Worm (Caenorhabditis elegans): Measurements from ENCODE around the gene F41B4.2.

The F41B4.2 gene

DNA sequence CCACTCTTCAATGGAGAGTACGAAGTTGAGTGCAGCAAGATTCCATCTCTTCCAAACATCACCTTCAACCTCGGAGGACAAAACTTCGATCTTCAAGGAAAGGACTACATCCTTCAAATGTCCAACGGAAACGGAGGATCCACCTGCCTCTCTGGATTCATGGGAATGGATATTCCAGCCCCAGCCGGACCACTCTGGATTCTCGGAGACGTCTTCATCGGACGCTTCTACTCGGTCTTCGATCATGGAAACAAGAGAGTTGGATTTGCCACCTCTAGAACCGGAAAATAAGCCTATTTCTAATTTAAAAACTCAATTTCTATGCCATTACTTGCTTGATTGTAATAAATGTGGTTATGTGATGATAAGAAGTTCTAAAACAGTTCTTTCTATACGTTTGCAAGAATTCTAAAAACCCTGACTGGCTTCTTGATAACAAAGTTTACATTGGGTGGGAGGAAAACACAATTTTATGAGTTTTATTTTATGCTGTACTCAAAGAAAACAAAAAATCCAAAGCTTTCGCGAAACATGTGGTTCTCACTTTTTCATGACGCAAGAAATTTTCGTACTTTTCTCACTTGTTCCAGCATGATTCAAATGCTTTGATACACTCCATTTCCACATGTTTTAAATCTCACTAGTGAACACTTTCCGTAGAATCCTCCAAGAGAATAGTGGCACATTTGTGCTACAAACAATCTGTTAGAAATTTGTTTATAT, 42.6 kb downstream of the F41B4.2 start:
- TF ChIP-seq sptf-1 (tag; optimal IDR thresholded peaks at IDR 0.05) (no peak), lin-14 (GFP tag; optimal IDR thresholded peaks at IDR 0.05) (no peak), lin-15B (tag; optimal IDR thresholded peaks at IDR 0.05) (no peak), aly-2 (tag; optimal IDR thresholded peaks at IDR 0.05) (peak; percentile 49), elt-2 (tag; optimal IDR thresholded peaks at IDR 0.05) (peak; percentile 70), aha-1 (tag; optimal IDR thresholded peaks at IDR 0.05) (no peak), efl-1 (optimal IDR thresholded peaks at IDR 0.05) (no peak), efl-1 (GFP tag; optimal IDR thresholded peaks at IDR 0.05 in 1 of 2) (no peak), C34B4.2 (tag; optimal IDR thresholded peaks at IDR 0.05) (no peak), dsc-1 (tag; optimal IDR thresholded peaks at IDR 0.05) (peak; percentile 88), tlp-1 (tag; optimal IDR thresholded peaks at IDR 0.05) (no peak), fkh-4 (tag; optimal IDR thresholded peaks at IDR 0.05; ENCODE audit: borderline replicate concordance) (peak; percentile 30), lsy-2 (tag; optimal IDR thresholded peaks at IDR 0.05) (peak in 1 of 2 experiments; percentile 6), lin-35 (GFP tag; optimal IDR thresholded peaks at IDR 0.05) (peak in 1 of 2 experiments; percentile 38), ceh-8 (GFP tag; optimal IDR thresholded peaks at IDR 0.05) (no peak), xbp-1 (tag; optimal IDR thresholded peaks at IDR 0.05) (no peak), nhr-71 (tag; optimal IDR thresholded peaks at IDR 0.05) (peak; percentile 27), nhr-28 (tag; optimal IDR thresholded peaks at IDR 0.05) (no peak)

DNA sequence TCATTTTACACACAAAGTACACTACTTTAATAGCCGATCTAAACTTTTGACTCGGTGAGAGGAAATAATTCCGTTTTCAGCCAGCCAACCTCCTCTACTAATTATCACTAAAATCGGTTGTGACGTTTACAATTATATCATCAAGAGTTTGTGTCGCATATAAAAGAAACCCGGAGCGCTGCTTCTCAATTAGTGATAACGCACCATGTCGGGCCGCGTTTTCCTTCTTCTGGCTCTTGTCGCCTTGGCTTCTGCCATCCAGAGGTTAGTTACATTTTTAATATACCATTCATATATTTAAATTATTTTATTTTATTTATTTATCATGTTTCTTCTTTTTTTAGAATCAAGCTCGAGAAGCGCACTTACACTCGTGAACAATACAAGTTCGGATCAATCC, 44.1 kb downstream of the F41B4.2 start, which contains the start of gene asp-3:
asp-3 (plus strand) TSS at position 79 of the 400 bp plus-strand sequence.
- no peak for TF ChIP-seq tbx-2 (tag; optimal IDR thresholded peaks at IDR 0.05)
- no peak for TF ChIP-seq lin-14 (GFP tag; optimal IDR thresholded peaks at IDR 0.05)
- TF ChIP-seq sox-4 (tag; optimal IDR thresholded peaks at IDR 0.05) = no peak
- no peak for TF ChIP-seq egl-13 (tag; optimal IDR thresholded peaks at IDR 0.05)
- peak in 1 of 2 experiments; percentile 21 for TF ChIP-seq lin-35 (GFP tag; optimal IDR thresholded peaks at IDR 0.05)
- no peak for TF ChIP-seq ama-1 (optimal IDR thresholded peaks at IDR 0.05)
- no peak for TF ChIP-seq mef-2 (tag; optimal IDR thresholded peaks at IDR 0.05)
- no peak for TF ChIP-seq elt-3 (tag; optimal IDR thresholded peaks at IDR 0.05)
- no peak for TF ChIP-seq nhr-84 (tag; optimal IDR thresholded peaks at IDR 0.05)
- no peak for TF ChIP-seq nhr-12 (tag; optimal IDR thresholded peaks at IDR 0.05)
- no peak for TF ChIP-seq nhr-90 (tag; optimal IDR thresholded peaks at IDR 0.05; ENCODE audit: poor library complexity)
- TF ChIP-seq fkh-8 (tag; optimal IDR thresholded peaks at IDR 0.05) = no peak
- peak; percentile 39 for TF ChIP-seq elt-2 (tag; optimal IDR thresholded peaks at IDR 0.05)
- TF ChIP-seq nhr-28 (tag; optimal IDR thresholded peaks at IDR 0.05) = no peak
- no peak for TF ChIP-seq skn-1 (tag; optimal IDR thresholded peaks at IDR 0.05)
- TF ChIP-seq nhr-71 (tag; optimal IDR thresholded peaks at IDR 0.05) = no peak
- no peak for TF ChIP-seq swsn-7 (tag; optimal IDR thresholded peaks at IDR 0.05)

DNA sequence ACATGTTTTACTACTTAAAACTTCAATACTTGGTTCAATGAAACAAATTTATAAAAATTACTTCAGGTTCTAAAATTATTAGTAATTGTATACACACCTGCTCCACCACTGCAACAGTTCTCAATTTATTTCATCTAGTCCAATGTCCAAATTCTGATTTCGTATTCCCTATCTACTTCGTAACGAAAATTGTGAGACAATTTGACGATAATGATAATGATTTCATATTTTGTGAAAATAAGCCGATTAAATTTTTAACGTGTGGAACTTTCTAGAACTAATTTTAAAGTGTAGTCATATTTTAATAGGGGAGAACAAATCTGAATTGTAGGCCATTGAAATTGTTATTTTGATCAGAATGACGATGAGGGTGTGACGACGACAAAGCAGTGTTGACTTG, 44.6 kb downstream of the F41B4.2 start:
- no peak for TF ChIP-seq efl-1 (optimal IDR thresholded peaks at IDR 0.05)
- peak in 1 of 2 experiments; percentile 89 for TF ChIP-seq efl-1 (GFP tag; optimal IDR thresholded peaks at IDR 0.05 in 1 of 2)
- no peak for TF ChIP-seq lsy-2 (tag; optimal IDR thresholded peaks at IDR 0.05)

DNA sequence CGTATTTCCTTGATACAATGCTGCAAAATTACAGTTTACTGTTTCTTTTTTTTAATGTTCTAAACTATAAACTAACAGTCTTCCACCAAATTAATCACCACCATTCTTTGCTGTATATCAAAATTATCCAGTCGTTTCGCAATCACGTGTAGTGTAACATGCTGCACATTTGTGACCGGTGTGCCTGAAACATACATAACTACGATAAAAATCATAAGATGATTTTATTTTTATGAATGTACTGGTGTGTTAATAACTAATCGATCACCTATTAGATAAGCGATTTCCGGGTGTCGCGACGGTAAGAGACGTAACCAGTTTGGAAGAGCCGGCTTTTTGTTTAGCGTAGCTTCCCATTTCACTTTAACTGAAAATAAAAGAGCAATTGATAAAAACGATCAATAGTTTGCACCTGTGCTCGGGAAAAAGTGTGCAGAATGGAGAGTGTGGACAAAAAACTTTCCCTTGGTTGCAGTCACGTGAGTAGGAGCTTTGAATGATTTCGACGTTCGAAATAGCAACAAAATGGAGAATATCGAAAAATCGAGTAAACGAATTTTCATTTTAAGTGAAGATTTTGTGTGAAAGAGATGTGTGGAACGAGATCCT, 46.0 kb downstream of the F41B4.2 start, which contains the start of gene sgca-1:
sgca-1 (minus strand) TSS at position 584 of the 609 bp plus-strand sequence.
- TF ChIP-seq unc-30 (tag; optimal IDR thresholded peaks at IDR 0.05) = no peak
- TF ChIP-seq unc-62 (GFP tag; optimal IDR thresholded peaks at IDR 0.05) = no peak
- TF ChIP-seq nhr-28 (tag; optimal IDR thresholded peaks at IDR 0.05) = no peak
- TF ChIP-seq lin-35 (GFP tag; optimal IDR thresholded peaks at IDR 0.05) = peak in 1 of 2 experiments; percentile 53
- no peak for TF ChIP-seq C16A3.4 (tag; optimal IDR thresholded peaks at IDR 0.05)
- TF ChIP-seq fos-1 (tag; optimal IDR thresholded peaks at IDR 0.05) = no peak
- peak; percentile 35 for TF ChIP-seq nhr-90 (tag; optimal IDR thresholded peaks at IDR 0.05; ENCODE audit: poor library complexity)
- TF ChIP-seq ceh-88 (GFP tag; IDR thresholded peaks at IDR 0.05) = no peak
- TF ChIP-seq ama-1 (optimal IDR thresholded peaks at IDR 0.05) = no peak
- TF ChIP-seq ets-5 (GFP tag; IDR thresholded peaks at IDR 0.05) = no peak
- TF ChIP-seq lin-15B (tag; optimal IDR thresholded peaks at IDR 0.05) = no peak
- TF ChIP-seq unc-86 (tag; optimal IDR thresholded peaks at IDR 0.05) = no peak
- no peak for TF ChIP-seq nhr-19 (GFP tag; conservative IDR thresholded peaks at IDR 0.05)
- TF ChIP-seq isw-1 (GFP tag; IDR thresholded peaks at IDR 0.05) = no peak
- TF ChIP-seq elt-2 (tag; optimal IDR thresholded peaks at IDR 0.05) = peak; percentile 95
- peak in 1 of 2 experiments; percentile 9 for TF ChIP-seq mdl-1 (tag; optimal IDR thresholded peaks at IDR 0.05)
- peak; percentile 2 for TF ChIP-seq nhr-71 (tag; optimal IDR thresholded peaks at IDR 0.05)
- TF ChIP-seq nhr-20 (tag; optimal IDR thresholded peaks at IDR 0.05) = peak; percentile 22
- no peak for TF ChIP-seq aha-1 (tag; optimal IDR thresholded peaks at IDR 0.05)
- TF ChIP-seq vab-15 (tag; optimal IDR thresholded peaks at IDR 0.05) = no peak
- TF ChIP-seq lir-3 (tag; optimal IDR thresholded peaks at IDR 0.05; ENCODE audit: poor library complexity) = no peak
- TF ChIP-seq C04F5.9 (tag; optimal IDR thresholded peaks at IDR 0.05) = no peak
- no peak for TF ChIP-seq sptf-1 (tag; optimal IDR thresholded peaks at IDR 0.05)
- no peak for TF ChIP-seq alr-1 (tag; optimal IDR thresholded peaks at IDR 0.05; ENCODE audit: borderline replicate concordance)

Data from whole organism, L1 larva.